Fruit fly (Drosophila melanogaster) whole organism, wandering third instar larva: ENCODE results near the gene Dys.

Source experiments
- Hr83 ChIP-seq: fragments of 200-300 bp; sonication (Bioruptor generic); optimal IDR thresholded peaks from 2 replicates; lab custom pipeline; 2016; ENCODE audit warnings: missing biosample characterization, mild to moderate bottlenecking, missing genetic modification characterization, moderate library complexity; ENCODE audit not compliant: poor library complexity, severe bottlenecking
- OdsH ChIP-seq: fragments of 200-800 bp; sonication (Bioruptor generic); optimal IDR thresholded peaks from 2 replicates; lab custom pipeline; 2016; ENCODE audit warnings: missing biosample characterization, mild to moderate bottlenecking, missing genetic modification characterization
- psq ChIP-seq: fragments of 200-800 bp; sonication (Bioruptor generic); optimal IDR thresholded peaks from 3 replicates; lab custom pipeline; 2017; ENCODE audit warnings: missing biosample characterization, mild to moderate bottlenecking, missing genetic modification characterization, moderate library complexity

- TF ChIP-seq psq (peak; percentile 14), Hr83 (GFP tag; lab: Kevin White, UChicago) (no peak), OdsH (GFP tag; lab: Kevin White, UChicago) (peak; percentile 26)
Measured at dm6 chr3R:19623606-19624005, 162.7 kb downstream of the Dys start.
